Fruit fly (Drosophila melanogaster) S2 (cell line): ENCODE data around the gene Frq1.

ENCODE experiments used
- CG8478 ChIP-seq: fragments of >200 bp; optimal IDR thresholded peaks from 2 replicates; lab custom pipeline; 2018
- CTCF ChIP-seq, 2 experiments: fragments of >200 bp; optimal IDR thresholded peaks; 2 replicates each; lab custom pipeline; 2018

- TF ChIP-seq CG8478 (lab: Kevin White, UChicago) (no peak), CTCF (optimal IDR thresholded peaks at IDR 0.05; lab: Kevin White, UChicago) (no peak)
These were observed 53.8 kb downstream of the Frq1 start, which contains the start of gene Him for dm6 chrX:18208930-18209477.
